Worm (Caenorhabditis elegans): Measurements from ENCODE around the gene C50B6.3.

The C50B6.3 gene

ce11 chrV:13313045-13313623 lies at the start of gene C50B6.3:
C50B6.3 (plus strand) TSS chrV:13313573.
- TF ChIP-seq B0310.2 (tag; optimal IDR thresholded peaks at IDR 0.05) (no peak), flt-1 (GFP tag; IDR thresholded peaks at IDR 0.05) (no peak), hnd-1 (tag; optimal IDR thresholded peaks at IDR 0.05) (no peak), hmbx-1 (tag; optimal IDR thresholded peaks at IDR 0.05) (no peak), ets-7 (tag; optimal IDR thresholded peaks at IDR 0.05) (no peak), pes-1 (GFP tag; IDR thresholded peaks at IDR 0.05) (no peak), tbx-37 (GFP tag; conservative IDR thresholded peaks at IDR 0.05) (peak; percentile 71), hmg-4 (GFP tag; optimal IDR thresholded peaks at IDR 0.05) (no peak)

- TF ChIP-seq tra-4 (tag; optimal IDR thresholded peaks at IDR 0.05) (no peak), ceh-36 (tag; optimal IDR thresholded peaks at IDR 0.05) (no peak)
Observed at ce11 chrV:13264245-13264644, 49.1 kb upstream of the C50B6.3 start, which contains the start of gene zip-5. zip-5 (plus strand) TSS chrV:13264545.

ce11 chrV:13265628-13266027 lies 47.7 kb upstream of the C50B6.3 start:
- TF ChIP-seq tra-4 (tag; optimal IDR thresholded peaks at IDR 0.05) (no peak), hmbx-1 (tag; optimal IDR thresholded peaks at IDR 0.05) (no peak), tbx-37 (GFP tag; conservative IDR thresholded peaks at IDR 0.05) (no peak), sea-1 (GFP tag; conservative IDR thresholded peaks at IDR 0.05) (no peak), ceh-13 (GFP tag; optimal IDR thresholded peaks at IDR 0.05) (no peak), F13C5.2 (tag; optimal IDR thresholded peaks at IDR 0.05) (no peak), hnd-1 (tag; optimal IDR thresholded peaks at IDR 0.05) (no peak), ama-1 (optimal IDR thresholded peaks at IDR 0.05) (no peak), scrt-1 (GFP tag; IDR thresholded peaks at IDR 0.05) (no peak), flt-1 (GFP tag; IDR thresholded peaks at IDR 0.05) (no peak), hmg-4 (GFP tag; optimal IDR thresholded peaks at IDR 0.05) (no peak), ets-7 (tag; optimal IDR thresholded peaks at IDR 0.05) (no peak), tbx-11 (GFP tag; IDR thresholded peaks at IDR 0.05) (no peak), aly-1 (tag; optimal IDR thresholded peaks at IDR 0.05) (no peak)

ce11 chrV:13266630-13267029 lies 46.7 kb upstream of the C50B6.3 start:
- TF ChIP-seq flt-1 (GFP tag; IDR thresholded peaks at IDR 0.05) = no peak
- TF ChIP-seq tbx-37 (GFP tag; conservative IDR thresholded peaks at IDR 0.05) = no peak
- no peak for TF ChIP-seq B0310.2 (tag; optimal IDR thresholded peaks at IDR 0.05)
- TF ChIP-seq aly-1 (tag; optimal IDR thresholded peaks at IDR 0.05) = no peak
- no peak for TF ChIP-seq pes-1 (GFP tag; IDR thresholded peaks at IDR 0.05)
- no peak for TF ChIP-seq sea-1 (GFP tag; conservative IDR thresholded peaks at IDR 0.05)
- no peak for TF ChIP-seq ama-1 (optimal IDR thresholded peaks at IDR 0.05)
- TF ChIP-seq hmbx-1 (tag; optimal IDR thresholded peaks at IDR 0.05) = no peak
- TF ChIP-seq ceh-36 (tag; optimal IDR thresholded peaks at IDR 0.05) = no peak
- TF ChIP-seq scrt-1 (GFP tag; IDR thresholded peaks at IDR 0.05) = no peak
- no peak for TF ChIP-seq ets-7 (tag; optimal IDR thresholded peaks at IDR 0.05)
- no peak for TF ChIP-seq tbx-11 (GFP tag; IDR thresholded peaks at IDR 0.05)
- no peak for TF ChIP-seq hnd-1 (tag; optimal IDR thresholded peaks at IDR 0.05)
- TF ChIP-seq F13C5.2 (tag; optimal IDR thresholded peaks at IDR 0.05) = no peak
- TF ChIP-seq tra-4 (tag; optimal IDR thresholded peaks at IDR 0.05) = no peak
- TF ChIP-seq ceh-13 (GFP tag; optimal IDR thresholded peaks at IDR 0.05) = no peak
- TF ChIP-seq hmg-4 (GFP tag; optimal IDR thresholded peaks at IDR 0.05) = no peak

- TF ChIP-seq tbx-11 (GFP tag; IDR thresholded peaks at IDR 0.05) = no peak
- TF ChIP-seq ceh-13 (GFP tag; optimal IDR thresholded peaks at IDR 0.05) = no peak
- no peak for TF ChIP-seq tra-4 (tag; optimal IDR thresholded peaks at IDR 0.05)
- TF ChIP-seq hmbx-1 (tag; optimal IDR thresholded peaks at IDR 0.05) = no peak
- TF ChIP-seq ceh-36 (tag; optimal IDR thresholded peaks at IDR 0.05) = no peak
- no peak for TF ChIP-seq pes-1 (GFP tag; IDR thresholded peaks at IDR 0.05)
Observed at ce11 chrV:13268032-13268431, 45.3 kb upstream of the C50B6.3 start.

ce11 chrV:13269228-13269630 lies 44.1 kb upstream of the C50B6.3 start:
- TF ChIP-seq aly-1 (tag; optimal IDR thresholded peaks at IDR 0.05) (no peak), hmbx-1 (tag; optimal IDR thresholded peaks at IDR 0.05) (no peak), tbx-37 (GFP tag; conservative IDR thresholded peaks at IDR 0.05) (no peak), tra-4 (tag; optimal IDR thresholded peaks at IDR 0.05) (no peak), ets-7 (tag; optimal IDR thresholded peaks at IDR 0.05) (no peak), hnd-1 (tag; optimal IDR thresholded peaks at IDR 0.05) (no peak), F13C5.2 (tag; optimal IDR thresholded peaks at IDR 0.05) (no peak), pes-1 (GFP tag; IDR thresholded peaks at IDR 0.05) (no peak)

- TF ChIP-seq ceh-36 (tag; optimal IDR thresholded peaks at IDR 0.05) = no peak
- TF ChIP-seq pes-1 (GFP tag; IDR thresholded peaks at IDR 0.05) = no peak
- no peak for TF ChIP-seq ets-7 (tag; optimal IDR thresholded peaks at IDR 0.05)
- TF ChIP-seq tra-4 (tag; optimal IDR thresholded peaks at IDR 0.05) = no peak
- TF ChIP-seq hmbx-1 (tag; optimal IDR thresholded peaks at IDR 0.05) = no peak
- TF ChIP-seq F13C5.2 (tag; optimal IDR thresholded peaks at IDR 0.05) = no peak
- no peak for TF ChIP-seq aly-1 (tag; optimal IDR thresholded peaks at IDR 0.05)
- TF ChIP-seq B0310.2 (tag; optimal IDR thresholded peaks at IDR 0.05) = no peak
Observed at ce11 chrV:13272275-13272674, 41.1 kb upstream of the C50B6.3 start.

ce11 chrV:13273302-13273701 lies 40.1 kb upstream of the C50B6.3 start:
- TF ChIP-seq hmg-4 (GFP tag; optimal IDR thresholded peaks at IDR 0.05) = no peak
- TF ChIP-seq hnd-1 (tag; optimal IDR thresholded peaks at IDR 0.05) = no peak
- no peak for TF ChIP-seq scrt-1 (GFP tag; IDR thresholded peaks at IDR 0.05)
- TF ChIP-seq ets-7 (tag; optimal IDR thresholded peaks at IDR 0.05) = no peak
- no peak for TF ChIP-seq aly-1 (tag; optimal IDR thresholded peaks at IDR 0.05)
- TF ChIP-seq ceh-36 (tag; optimal IDR thresholded peaks at IDR 0.05) = no peak
- no peak for TF ChIP-seq hmbx-1 (tag; optimal IDR thresholded peaks at IDR 0.05)
- TF ChIP-seq flt-1 (GFP tag; IDR thresholded peaks at IDR 0.05) = no peak
- no peak for TF ChIP-seq tbx-11 (GFP tag; IDR thresholded peaks at IDR 0.05)
- TF ChIP-seq ama-1 (optimal IDR thresholded peaks at IDR 0.05) = no peak
- no peak for TF ChIP-seq tra-4 (tag; optimal IDR thresholded peaks at IDR 0.05)
- no peak for TF ChIP-seq pes-1 (GFP tag; IDR thresholded peaks at IDR 0.05)
- TF ChIP-seq B0310.2 (tag; optimal IDR thresholded peaks at IDR 0.05) = no peak
- no peak for TF ChIP-seq sea-1 (GFP tag; conservative IDR thresholded peaks at IDR 0.05)
- TF ChIP-seq tbx-37 (GFP tag; conservative IDR thresholded peaks at IDR 0.05) = no peak
- no peak for TF ChIP-seq F13C5.2 (tag; optimal IDR thresholded peaks at IDR 0.05)
- TF ChIP-seq ceh-13 (GFP tag; optimal IDR thresholded peaks at IDR 0.05) = no peak
